Fruit fly (Drosophila melanogaster) whole organism, embryonic: Measurements from ENCODE around the gene CG33687.

Experiments used
- Asciz ChIP-seq: fragments of 200-800 bp; sonication (Bioruptor generic); optimal IDR thresholded peaks from 2 replicates; lab custom pipeline; 2017; ENCODE audit warnings: missing biosample characterization, mild to moderate bottlenecking, missing genetic modification characterization, missing genetic modification reagents
- CG14050 ChIP-seq: fragments of 200-800 bp; sonication (Bioruptor generic); IDR thresholded peaks from 3 replicates; pipeline ENCODE4 v1.3.6; 2022; ENCODE audit warnings: missing biosample characterization, missing genetic modification characterization
- CG31388 ChIP-seq: fragments of 200-800 bp; sonication (Bioruptor generic); optimal IDR thresholded peaks from 2 replicates; lab custom pipeline; 2016; ENCODE audit warnings: missing biosample characterization, missing genetic modification characterization
- MTF-1 ChIP-seq: fragments of 200-800 bp; sonication (Bioruptor generic); optimal IDR thresholded peaks from 2 replicates; lab custom pipeline; 2018; ENCODE audit warnings: missing biosample characterization, mild to moderate bottlenecking, missing genetic modification characterization, borderline replicate concordance
- ase ChIP-seq: fragments of 200-800 bp; sonication (Bioruptor generic); IDR thresholded peaks from 3 replicates; pipeline ENCODE4 v1.3.6; 2022; ENCODE audit warnings: missing biosample characterization, missing genetic modification characterization
- pzg ChIP-seq: fragments of 200-800 bp; sonication (Bioruptor generic); optimal IDR thresholded peaks from 3 replicates; lab custom pipeline; 2018; ENCODE audit warnings: missing biosample characterization, mild to moderate bottlenecking, missing genetic modification characterization, moderate library complexity

- no peak for TF ChIP-seq pzg (GFP tag; lab: Kevin White, UChicago)
- TF ChIP-seq ase (GFP tag; lab: Robert Waterston, UW): no peak
- TF ChIP-seq CG14050 (GFP tag; lab: Robert Waterston, UW): no peak
- no peak for TF ChIP-seq MTF-1 (GFP tag; lab: Kevin White, UChicago)
- TF ChIP-seq CG31388 (GFP tag; lab: Kevin White, UChicago): no peak
- no peak for TF ChIP-seq Asciz (GFP tag; lab: Kevin White, UChicago)
These were observed 6.8 kb upstream of the CG33687 start for dm6 chr3L:16190885-16191284.
